Fruit fly (Drosophila melanogaster) whole organism, embryonic: ENCODE results near the gene ZIPIC.

ENCODE experiments used
- B-H2 ChIP-seq: fragments of 200-800 bp; sonication (Bioruptor generic); optimal IDR thresholded peaks from 2 replicates; lab custom pipeline; 2018; ENCODE audit warnings: missing biosample characterization, mild to moderate bottlenecking, missing genetic modification characterization
- Bgb ChIP-seq: fragments of 200-800 bp; sonication (Bioruptor generic); IDR thresholded peaks from 2 replicates; pipeline ENCODE4 v1.3.6; 2022; ENCODE audit warnings: missing biosample characterization, missing genetic modification characterization; ENCODE audit not compliant: partially characterized antibody
- CG10209 ChIP-seq: fragments of 200-800 bp; sonication (Bioruptor generic); optimal IDR thresholded peaks from 3 replicates; lab custom pipeline; 2017; ENCODE audit warnings: missing biosample characterization, mild to moderate bottlenecking, missing genetic modification characterization, missing genetic modification reagents
- CG10979 ChIP-seq: fragments of 200-800 bp; sonication (Bioruptor generic); optimal IDR thresholded peaks from 2 replicates; lab custom pipeline; 2018; ENCODE audit warnings: missing biosample characterization, mild to moderate bottlenecking, missing genetic modification characterization, moderate library complexity
- CG12659 ChIP-seq: fragments of 200-800 bp; sonication (Bioruptor generic); optimal IDR thresholded peaks from 3 replicates; lab custom pipeline; 2017; ENCODE audit warnings: mild to moderate bottlenecking, missing biosample characterization, missing genetic modification reagents, missing genetic modification characterization
- CG13624 ChIP-seq: fragments of 200-800 bp; sonication (Bioruptor generic); optimal IDR thresholded peaks from 2 replicates; lab custom pipeline; 2016; ENCODE audit warnings: missing biosample characterization, missing genetic modification characterization
- CG15601 ChIP-seq: fragments of 200-800 bp; sonication (Bioruptor generic); optimal IDR thresholded peaks from 3 replicates; lab custom pipeline; 2019; ENCODE audit warnings: missing biosample characterization, mild to moderate bottlenecking, missing genetic modification characterization, moderate library complexity
- CG17912 ChIP-seq: fragments of 200-800 bp; sonication (Bioruptor generic); optimal IDR thresholded peaks from 2 replicates; lab custom pipeline; 2018; ENCODE audit warnings: missing biosample characterization, mild to moderate bottlenecking, missing genetic modification characterization
- CG31365 ChIP-seq: fragments of 200-800 bp; sonication (Bioruptor generic); optimal IDR thresholded peaks from 2 replicates; lab custom pipeline; 2018; ENCODE audit warnings: missing biosample characterization, mild to moderate bottlenecking, missing genetic modification characterization
- CG33213 ChIP-seq: fragments of 200-800 bp; sonication (Bioruptor generic); optimal IDR thresholded peaks from 3 replicates; lab custom pipeline; 2016; ENCODE audit warnings: missing biosample characterization, missing genetic modification characterization
- CG6791 ChIP-seq: fragments of 200-800 bp; sonication (Bioruptor generic); IDR thresholded peaks from 3 replicates; pipeline ENCODE4 v1.3.6; 2022; ENCODE audit warnings: missing biosample characterization, missing genetic modification characterization; ENCODE audit not compliant: partially characterized antibody
- CG7357 ChIP-seq: fragments of 200-800 bp; sonication (Bioruptor generic); IDR thresholded peaks from 3 replicates; pipeline ENCODE4 v1.3.6; 2022; ENCODE audit warnings: missing biosample characterization, missing genetic modification characterization
- CG7786 ChIP-seq: fragments of 200-800 bp; sonication (Bioruptor generic); optimal IDR thresholded peaks from 2 replicates; lab custom pipeline; 2016; ENCODE audit warnings: missing biosample characterization, missing genetic modification characterization
- CG8281 ChIP-seq: fragments of 200-800 bp; sonication (Bioruptor generic); optimal IDR thresholded peaks from 2 replicates; lab custom pipeline; 2018; ENCODE audit warnings: missing biosample characterization, mild to moderate bottlenecking, missing genetic modification characterization, moderate library complexity
- CG8944 ChIP-seq: fragments of 200-800 bp; sonication (Bioruptor generic); optimal IDR thresholded peaks from 3 replicates; lab custom pipeline; 2016; ENCODE audit warnings: missing biosample characterization, missing genetic modification characterization
- CG9437 ChIP-seq: fragments of 200-800 bp; sonication (Bioruptor generic); optimal IDR thresholded peaks from 2 replicates; lab custom pipeline; 2018; ENCODE audit warnings: missing biosample characterization, mild to moderate bottlenecking, missing genetic modification characterization
- CG9609 ChIP-seq: fragments of 200-800 bp; sonication (Bioruptor generic); optimal IDR thresholded peaks from 3 replicates; lab custom pipeline; 2016; ENCODE audit warnings: missing biosample characterization, missing genetic modification characterization
- CG9817 ChIP-seq: fragments of 200-800 bp; sonication (Bioruptor generic); optimal IDR thresholded peaks from 2 replicates; lab custom pipeline; 2018; ENCODE audit warnings: missing biosample characterization, mild to moderate bottlenecking, missing genetic modification characterization, moderate library complexity
- CHES-1-like ChIP-seq: fragments of 200-800 bp; sonication (Bioruptor generic); optimal IDR thresholded peaks from 2 replicates; lab custom pipeline; 2016; ENCODE audit warnings: missing biosample characterization, missing genetic modification characterization
- D ChIP-seq, 2 experiments: fragments of 200-800 bp in 1 of 2; fragments of >200 bp in 1 of 2; sonication (Bioruptor generic) in 1 of 2; optimal IDR thresholded peaks; 2 replicates in 1 of 2; 3 replicates in 1 of 2; lab custom pipeline; 2017; ENCODE audit warnings: mild to moderate bottlenecking in 1 of 2, missing biosample characterization in 1 of 2, missing genetic modification characterization in 1 of 2, missing genetic modification reagents in 1 of 2
- Dll ChIP-seq: fragments of 200-800 bp; sonication (Bioruptor generic); IDR thresholded peaks from 4 replicates; pipeline ENCODE4 v1.3.6; 2022; ENCODE audit warnings: missing biosample characterization, missing genetic modification characterization; ENCODE audit not compliant: partially characterized antibody
- Dp ChIP-seq: fragments of 200-800 bp; sonication (Bioruptor generic); optimal IDR thresholded peaks from 2 replicates; lab custom pipeline; 2018; ENCODE audit warnings: missing biosample characterization, mild to moderate bottlenecking, missing genetic modification characterization, moderate library complexity
- Dref ChIP-seq: fragments of 200-800 bp; sonication (Bioruptor generic); IDR thresholded peaks from 2 replicates; pipeline ENCODE4 v1.3.6; 2022; ENCODE audit warnings: missing biosample characterization, missing genetic modification characterization
- ERR ChIP-seq: fragments of 200-800 bp; sonication (Bioruptor generic); optimal IDR thresholded peaks from 2 replicates; lab custom pipeline; 2016; ENCODE audit warnings: missing biosample characterization, missing genetic modification characterization
- HmgZ ChIP-seq: fragments of 200-800 bp; sonication (Bioruptor generic); optimal IDR thresholded peaks from 2 replicates; lab custom pipeline; 2018; ENCODE audit warnings: missing biosample characterization, mild to moderate bottlenecking, missing genetic modification characterization
- Med ChIP-seq: fragments of 200-800 bp; sonication (Bioruptor generic); peaks from one replicate; lab custom pipeline; 2016; ENCODE audit warnings: missing biosample characterization, missing genetic modification characterization, mild to moderate bottlenecking, inconsistent platforms, moderate library complexity
- Opbp ChIP-seq: fragments of 200-800 bp; sonication (Bioruptor generic); IDR thresholded peaks from 3 replicates; pipeline ENCODE4 v1.3.6; 2022; ENCODE audit warnings: missing biosample characterization, missing genetic modification characterization; ENCODE audit not compliant: partially characterized antibody
- Rfx ChIP-seq: fragments of 200-800 bp; sonication (Bioruptor generic); IDR thresholded peaks from 2 replicates; pipeline ENCODE4 v1.3.6; 2022; ENCODE audit warnings: missing biosample characterization, missing genetic modification characterization
- Sin3A ChIP-seq: fragments of >200 bp; optimal IDR thresholded peaks from 2 replicates; lab custom pipeline; 2018
- TFAM ChIP-seq: fragments of 200-800 bp; sonication (Bioruptor generic); optimal IDR thresholded peaks from 2 replicates; lab custom pipeline; 2017; ENCODE audit warnings: missing biosample characterization, missing genetic modification characterization, inconsistent platforms
- Xbp1 ChIP-seq: fragments of 200-800 bp; sonication (Bioruptor generic); optimal IDR thresholded peaks from 3 replicates; lab custom pipeline; 2016; ENCODE audit warnings: missing biosample characterization, mild to moderate bottlenecking, missing genetic modification characterization
- YL-1 ChIP-seq: fragments of 200-800 bp; sonication (Bioruptor generic); optimal IDR thresholded peaks from 3 replicates; lab custom pipeline; 2017; ENCODE audit warnings: missing biosample characterization, mild to moderate bottlenecking, missing genetic modification characterization
- bbx ChIP-seq: fragments of 200-800 bp; sonication (Bioruptor generic); IDR thresholded peaks from 2 replicates; pipeline ENCODE4 v1.3.6; 2022; ENCODE audit warnings: missing biosample characterization, missing genetic modification characterization; ENCODE audit not compliant: partially characterized antibody
- chif ChIP-seq, 2 experiments: fragments of 200-800 bp; sonication (Bioruptor generic); optimal IDR thresholded peaks; 3 replicates each; lab custom pipeline; 2016; ENCODE audit warnings: missing biosample characterization in 2 of 2, missing genetic modification characterization in 2 of 2
- ci ChIP-seq: fragments of 200-800 bp; sonication (Bioruptor generic); IDR thresholded peaks from 3 replicates; pipeline ENCODE4 v1.3.6; 2022; ENCODE audit warnings: missing biosample characterization, missing genetic modification characterization
- crp ChIP-seq, 2 experiments: fragments of 200-800 bp; sonication (Bioruptor generic); optimal IDR thresholded peaks; 2 replicates in 1 of 2; 3 replicates in 1 of 2; lab custom pipeline; 2017; ENCODE audit warnings: missing biosample characterization in 2 of 2, missing genetic modification characterization in 2 of 2, mild to moderate bottlenecking in 1 of 2, moderate library complexity in 1 of 2
- ewg ChIP-seq: fragments of 200-800 bp; sonication (Bioruptor generic); optimal IDR thresholded peaks from 3 replicates; lab custom pipeline; 2017; ENCODE audit warnings: mild to moderate bottlenecking, missing biosample characterization, missing genetic modification reagents, missing genetic modification characterization
- gfzf ChIP-seq: fragments of 200-800 bp; sonication (Bioruptor generic); optimal IDR thresholded peaks from 2 replicates; lab custom pipeline; 2016; ENCODE audit warnings: missing biosample characterization, mild to moderate bottlenecking, missing genetic modification characterization, moderate library complexity
- hbn ChIP-seq: fragments of 200-800 bp; sonication (Bioruptor generic); IDR thresholded peaks from 2 replicates; pipeline ENCODE4 v1.3.6; 2022; ENCODE audit warnings: missing biosample characterization, missing genetic modification characterization; ENCODE audit not compliant: partially characterized antibody
- hkb ChIP-seq, 2 experiments: fragments of 200-800 bp in 1 of 2; fragments of >200 bp in 1 of 2; sonication (Bioruptor generic) in 1 of 2; IDR thresholded peaks in 1 of 2; optimal IDR thresholded peaks in 1 of 2; 2 replicates each; pipeline versions ENCODE4 v1.3.6 to Lab custom; 2017 to 2022; ENCODE audit warnings: missing biosample characterization in 1 of 2, missing genetic modification characterization in 1 of 2
- insv ChIP-seq, 2 experiments: fragments of 200-800 bp; sonication (Bioruptor generic); optimal IDR thresholded peaks; 3 replicates each; lab custom pipeline; 2016 to 2018; ENCODE audit warnings: missing biosample characterization in 2 of 2, missing genetic modification characterization in 2 of 2
- jumu ChIP-seq: fragments of 200-800 bp; sonication (Bioruptor generic); optimal IDR thresholded peaks from 3 replicates; lab custom pipeline; 2016; ENCODE audit warnings: missing biosample characterization, missing genetic modification characterization
- nmo ChIP-seq: fragments of 200-800 bp; sonication (Bioruptor generic); optimal IDR thresholded peaks from 2 replicates; lab custom pipeline; 2018; ENCODE audit warnings: missing biosample characterization, mild to moderate bottlenecking, missing genetic modification characterization, moderate library complexity
- sisA ChIP-seq: fragments of 200-800 bp; sonication (Bioruptor generic); IDR thresholded peaks from 2 replicates; pipeline ENCODE4 v1.3.6; 2022; ENCODE audit warnings: missing biosample characterization, missing genetic modification characterization
- tap ChIP-seq: fragments of 200-800 bp; optimal IDR thresholded peaks from 3 replicates; lab custom pipeline; 2019; ENCODE audit warnings: missing biosample characterization, mild to moderate bottlenecking, missing genetic modification characterization, moderate library complexity
- tll ChIP-seq, 2 experiments: fragments of 200-800 bp in 1 of 2; fragments of >200 bp in 1 of 2; sonication (Bioruptor generic) in 1 of 2; optimal IDR thresholded peaks; 2 replicates each; lab custom pipeline; 2017 to 2019; ENCODE audit warnings: missing biosample characterization in 2 of 2, missing genetic modification characterization in 2 of 2, mild to moderate bottlenecking in 1 of 2, moderate library complexity in 1 of 2
- trem ChIP-seq: fragments of 200-800 bp; optimal IDR thresholded peaks from 3 replicates; lab custom pipeline; 2019; ENCODE audit warnings: missing biosample characterization, mild to moderate bottlenecking, missing genetic modification characterization, moderate library complexity

The ZIPIC gene

dm6 chr3R:30022452-30023028 lies 14.1 kb downstream of the ZIPIC start, which contains the start of the genes RpS28a and Axn (continued):
- TF ChIP-seq nmo (GFP tag; lab: Kevin White, UChicago) = peak; percentile 19
- TF ChIP-seq CG33213 (GFP tag; lab: Kevin White, UChicago) = peak; percentile 78
- peak; percentile 31 for TF ChIP-seq CG9817 (tag; lab: Kevin White, UChicago)
- TF ChIP-seq YL-1 (GFP tag; lab: Kevin White, UChicago) = peak; percentile 58
- no peak for TF ChIP-seq ewg
- no peak for TF ChIP-seq CG10209
- TF ChIP-seq gfzf (GFP tag; lab: Kevin White, UChicago) = peak; percentile 47
- peak in 1 of 2 experiments; percentile 33 for TF ChIP-seq insv (GFP tag; optimal IDR thresholded peaks at IDR 0.05; lab: Kevin White, UChicago)
- peak; percentile 50 for TF ChIP-seq CG8944 (GFP tag; lab: Kevin White, UChicago)
- peak; percentile 49 for TF ChIP-seq CHES-1-like (GFP tag; lab: Kevin White, UChicago)
- peak; percentile 32 for TF ChIP-seq CG17912 (GFP tag; lab: Kevin White, UChicago)
- peak; percentile 43 for TF ChIP-seq Xbp1 (GFP tag; lab: Kevin White, UChicago)
- peak; percentile 33; the same call in 1 of the 2 replicates for TF ChIP-seq sisA (GFP tag; lab: Robert Waterston, UW)
- peak; percentile 81 for TF ChIP-seq D (optimal IDR thresholded peaks at IDR 0.05; lab: Kevin White, UChicago)
- no peak for TF ChIP-seq D (GFP tag; optimal IDR thresholded peaks at IDR 0.05; lab: Kevin White, UChicago)
- peak; percentile 90 for TF ChIP-seq Med (GFP tag; lab: Kevin White, UChicago)
- no peak for TF ChIP-seq CG7357 (GFP tag; lab: Robert Waterston, UW)
- TF ChIP-seq Dref = peak; percentile 98
- peak; percentile 48 for TF ChIP-seq Rfx (GFP tag; lab: Robert Waterston, UW)
- TF ChIP-seq CG8281 (tag; lab: Kevin White, UChicago) = no peak
- peak; percentile 49 for TF ChIP-seq CG9609 (GFP tag; lab: Kevin White, UChicago)
- peak; percentile 42; the same call in 1 of the 2 replicates for TF ChIP-seq hbn
- TF ChIP-seq B-H2 = peak; percentile 49
- peak; percentile 81 for TF ChIP-seq CG15601 (tag; lab: Kevin White, UChicago)
- peak; percentile 58 for TF ChIP-seq Dp (GFP tag; lab: Kevin White, UChicago)
- no peak for TF ChIP-seq CG7786 (GFP tag; lab: Kevin White, UChicago)
- TF ChIP-seq CG31365 (tag; lab: Kevin White, UChicago) = no peak
- TF ChIP-seq chif (GFP tag; optimal IDR thresholded peaks at IDR 0.05; lab: Kevin White, UChicago) = peak in 1 of 2 experiments; percentile 31
- peak; percentile 99 for TF ChIP-seq CG10979 (tag; lab: Kevin White, UChicago)
- peak; percentile 76; the same call in 3 of the 4 replicates for TF ChIP-seq Dll (GFP tag; lab: Robert Waterston, UW)
- no peak for TF ChIP-seq tap (tag; lab: Kevin White, UChicago)
- peak; percentile 15 for TF ChIP-seq jumu
- TF ChIP-seq ERR (GFP tag; lab: Kevin White, UChicago) = peak; percentile 94
- TF ChIP-seq tll (GFP tag; optimal IDR thresholded peaks at IDR 0.05; lab: Kevin White, UChicago) = peak in 1 of 2 experiments; percentile 11
- TF ChIP-seq trem = peak; percentile 99
- TF ChIP-seq CG13624 (GFP tag; lab: Kevin White, UChicago) = peak; percentile 28
- peak; percentile 44 for TF ChIP-seq CG12659 (GFP tag; lab: Kevin White, UChicago)
- TF ChIP-seq hkb (optimal IDR thresholded peaks at IDR 0.05; lab: Kevin White, UChicago) = peak; percentile 62
- no peak for TF ChIP-seq hkb (GFP tag; IDR thresholded peaks at IDR 0.05; lab: Robert Waterston, UW)
- peak; percentile 32; the same call in 1 of the 3 replicates for TF ChIP-seq ci (GFP tag; lab: Robert Waterston, UW)
- TF ChIP-seq Sin3A (lab: Kevin White, UChicago) = peak; percentile 80
- no peak for TF ChIP-seq TFAM (GFP tag; lab: Kevin White, UChicago)
- peak; percentile 56; the same call in 2 of the 3 replicates for TF ChIP-seq Opbp
- TF ChIP-seq bbx (GFP tag; lab: Robert Waterston, UW) = peak; percentile 66
- TF ChIP-seq Bgb (GFP tag; lab: Robert Waterston, UW) = peak; percentile 53
- TF ChIP-seq crp (GFP tag; optimal IDR thresholded peaks at IDR 0.05; lab: Kevin White, UChicago) = peak in 1 of 2 experiments; percentile 54
- TF ChIP-seq HmgZ = peak; percentile 31
- TF ChIP-seq CG6791 (GFP tag; lab: Robert Waterston, UW) = peak; percentile 4; the same call in 1 of the 3 replicates
- no peak for TF ChIP-seq CG9437 (GFP tag; lab: Kevin White, UChicago)
